Fruit fly (Drosophila melanogaster) whole organism, embryonic: ENCODE results near the gene MSAmiP.
A peak's percentile ranks its signal among the peaks of the same experiment; 100 is the strongest.

ENCODE experiments used
- Adf1 ChIP-seq: fragments of 200-800 bp; sonication (Bioruptor generic); IDR thresholded peaks from 2 replicates; pipeline ENCODE4 v1.3.6; 2022; ENCODE audit warnings: missing biosample characterization, missing genetic modification characterization
- Antp ChIP-seq: fragments of 200-800 bp; sonication (Bioruptor generic); optimal IDR thresholded peaks from 3 replicates; lab custom pipeline; 2016; ENCODE audit warnings: missing biosample characterization, missing genetic modification characterization
- Atf3 ChIP-seq: fragments of 200-800 bp; sonication (Bioruptor generic); optimal IDR thresholded peaks from 3 replicates; lab custom pipeline; 2016; ENCODE audit warnings: missing biosample characterization, missing genetic modification characterization
- CG10267 ChIP-seq: fragments of 200-800 bp; sonication (Bioruptor generic); optimal IDR thresholded peaks from 2 replicates; lab custom pipeline; 2018; ENCODE audit warnings: missing biosample characterization, mild to moderate bottlenecking, missing genetic modification characterization, moderate library complexity
- CG10366 ChIP-seq: fragments of 200-800 bp; sonication (Bioruptor generic); IDR thresholded peaks from 2 replicates; pipeline ENCODE4 v1.3.6; 2022; ENCODE audit warnings: missing biosample characterization, missing genetic modification characterization
- CG10979 ChIP-seq: fragments of 200-800 bp; sonication (Bioruptor generic); optimal IDR thresholded peaks from 2 replicates; lab custom pipeline; 2018; ENCODE audit warnings: missing biosample characterization, mild to moderate bottlenecking, missing genetic modification characterization, moderate library complexity
- CG11695 ChIP-seq: fragments of 200-800 bp; sonication (Bioruptor generic); IDR thresholded peaks from 3 replicates; pipeline ENCODE4 v1.3.6; 2022; ENCODE audit warnings: missing biosample characterization, missing genetic modification characterization
- CG12219 ChIP-seq: fragments of 200-800 bp; sonication (Bioruptor generic); optimal IDR thresholded peaks from 3 replicates; lab custom pipeline; 2018; ENCODE audit warnings: missing biosample characterization, mild to moderate bottlenecking, missing genetic modification characterization
- CG12659 ChIP-seq: fragments of 200-800 bp; sonication (Bioruptor generic); optimal IDR thresholded peaks from 3 replicates; lab custom pipeline; 2017; ENCODE audit warnings: mild to moderate bottlenecking, missing biosample characterization, missing genetic modification reagents, missing genetic modification characterization
- CG13424 ChIP-seq: fragments of 200-800 bp; sonication (Bioruptor generic); optimal IDR thresholded peaks from 2 replicates; lab custom pipeline; 2019; ENCODE audit warnings: missing biosample characterization, mild to moderate bottlenecking, missing genetic modification characterization, moderate library complexity
- CG1529 ChIP-seq: fragments of 200-800 bp; sonication (Bioruptor generic); optimal IDR thresholded peaks from 3 replicates; lab custom pipeline; 2018; ENCODE audit warnings: missing biosample characterization, missing genetic modification characterization
- CG16863 ChIP-seq: fragments of 200-800 bp; sonication (Bioruptor generic); optimal IDR thresholded peaks from 3 replicates; lab custom pipeline; 2016; ENCODE audit warnings: missing biosample characterization, missing genetic modification characterization
- CG17361 ChIP-seq: fragments of 200-800 bp; sonication (Bioruptor generic); IDR thresholded peaks from 3 replicates; pipeline ENCODE4 v1.3.6; 2022; ENCODE audit warnings: missing biosample characterization, missing genetic modification characterization
- CG2199 ChIP-seq: fragments of 200-800 bp; sonication (Bioruptor generic); IDR thresholded peaks from 3 replicates; pipeline ENCODE4 v1.3.6; 2022; ENCODE audit warnings: missing biosample characterization, missing genetic modification characterization
- CG33557 ChIP-seq: fragments of 200-800 bp; sonication (Bioruptor generic); optimal IDR thresholded peaks from 2 replicates; lab custom pipeline; 2019; ENCODE audit warnings: missing biosample characterization, mild to moderate bottlenecking, missing genetic modification characterization, moderate library complexity
- CG42726 ChIP-seq: fragments of 200-800 bp; sonication (Bioruptor generic); IDR thresholded peaks from 2 replicates; pipeline ENCODE4 v1.3.6; 2022; ENCODE audit warnings: missing biosample characterization, missing genetic modification characterization; ENCODE audit not compliant: partially characterized antibody
- CG4282 ChIP-seq: fragments of 200-800 bp; sonication (Bioruptor generic); optimal IDR thresholded peaks from 2 replicates; lab custom pipeline; 2016; ENCODE audit warnings: missing biosample characterization, missing genetic modification characterization
- CG4328 ChIP-seq: fragments of 200-800 bp; sonication (Bioruptor generic); optimal IDR thresholded peaks from 3 replicates; lab custom pipeline; 2017; ENCODE audit warnings: missing biosample characterization, missing genetic modification reagents, missing genetic modification characterization
- CG6689 ChIP-seq: fragments of 200-800 bp; sonication (Bioruptor generic); IDR thresholded peaks from 2 replicates; pipeline ENCODE4 v1.3.6; 2022; ENCODE audit warnings: missing biosample characterization, missing genetic modification characterization
- CG7556 ChIP-seq: fragments of 200-800 bp; sonication (Bioruptor generic); optimal IDR thresholded peaks from 2 replicates; lab custom pipeline; 2017; ENCODE audit warnings: missing biosample characterization, mild to moderate bottlenecking, missing genetic modification characterization
- CG8924 ChIP-seq: fragments of 200-800 bp; optimal IDR thresholded peaks from 3 replicates; lab custom pipeline; 2019; ENCODE audit warnings: missing biosample characterization, mild to moderate bottlenecking, missing genetic modification characterization, moderate library complexity
- CHES-1-like ChIP-seq: fragments of 200-800 bp; sonication (Bioruptor generic); optimal IDR thresholded peaks from 2 replicates; lab custom pipeline; 2016; ENCODE audit warnings: missing biosample characterization, missing genetic modification characterization
- CoRest ChIP-seq: fragments of 200-800 bp; sonication (Bioruptor generic); optimal IDR thresholded peaks from 3 replicates; lab custom pipeline; 2018; ENCODE audit warnings: missing biosample characterization, mild to moderate bottlenecking, missing genetic modification characterization, moderate library complexity
- D19B ChIP-seq: fragments of 200-800 bp; sonication (Bioruptor generic); optimal IDR thresholded peaks from 2 replicates; lab custom pipeline; 2017; ENCODE audit warnings: missing biosample characterization, mild to moderate bottlenecking, missing genetic modification characterization
- Dad ChIP-seq: fragments of 200-800 bp; sonication (Bioruptor generic); optimal IDR thresholded peaks from 3 replicates; lab custom pipeline; 2016; ENCODE audit warnings: missing biosample characterization, missing genetic modification characterization
- Dbx ChIP-seq: fragments of 200-800 bp; sonication (Bioruptor generic); IDR thresholded peaks from 3 replicates; pipeline ENCODE4 v1.3.6; 2022; ENCODE audit warnings: missing biosample characterization, missing genetic modification characterization
- Drgx ChIP-seq: fragments of 200-800 bp; sonication (Bioruptor generic); IDR thresholded peaks from 2 replicates; pipeline ENCODE4 v1.3.6; 2022; ENCODE audit warnings: missing biosample characterization, missing genetic modification characterization
- HLH3B ChIP-seq: fragments of 200-800 bp; sonication (Bioruptor generic); IDR thresholded peaks from 2 replicates; pipeline ENCODE4 v1.3.6; 2022; ENCODE audit warnings: missing biosample characterization, missing genetic modification characterization
- MTF-1 ChIP-seq: fragments of 200-800 bp; sonication (Bioruptor generic); optimal IDR thresholded peaks from 2 replicates; lab custom pipeline; 2018; ENCODE audit warnings: missing biosample characterization, mild to moderate bottlenecking, missing genetic modification characterization, borderline replicate concordance
- Myb ChIP-seq: fragments of 200-800 bp; sonication (Bioruptor generic); optimal IDR thresholded peaks from 2 replicates; lab custom pipeline; 2016; ENCODE audit warnings: missing biosample characterization, missing genetic modification characterization
- Neu2 ChIP-seq: fragments of 200-800 bp; sonication (Bioruptor generic); optimal IDR thresholded peaks from 3 replicates; lab custom pipeline; 2016; ENCODE audit warnings: missing biosample characterization, missing genetic modification characterization, borderline replicate concordance
- Nf-YA ChIP-seq: fragments of 200-800 bp; sonication (Bioruptor generic); IDR thresholded peaks from 2 replicates; pipeline ENCODE4 v1.3.6; 2022; ENCODE audit warnings: missing biosample characterization, missing genetic modification characterization
- Nf-YB ChIP-seq: fragments of 200-800 bp; sonication (Bioruptor generic); optimal IDR thresholded peaks from 3 replicates; lab custom pipeline; 2019; ENCODE audit warnings: missing biosample characterization, mild to moderate bottlenecking, missing genetic modification characterization, moderate library complexity
- TFAM ChIP-seq: fragments of 200-800 bp; sonication (Bioruptor generic); optimal IDR thresholded peaks from 2 replicates; lab custom pipeline; 2017; ENCODE audit warnings: missing biosample characterization, missing genetic modification characterization, inconsistent platforms
- Xbp1 ChIP-seq: fragments of 200-800 bp; sonication (Bioruptor generic); optimal IDR thresholded peaks from 3 replicates; lab custom pipeline; 2016; ENCODE audit warnings: missing biosample characterization, mild to moderate bottlenecking, missing genetic modification characterization
- ab ChIP-seq: fragments of 200-800 bp; sonication (Bioruptor generic); optimal IDR thresholded peaks from 2 replicates; lab custom pipeline; 2016; ENCODE audit warnings: missing biosample characterization, missing genetic modification characterization
- btn ChIP-seq: fragments of 200-800 bp; sonication (Bioruptor generic); optimal IDR thresholded peaks from 2 replicates; lab custom pipeline; 2016; ENCODE audit warnings: missing biosample characterization, missing genetic modification characterization
- crp ChIP-seq, 2 experiments: fragments of 200-800 bp; sonication (Bioruptor generic); optimal IDR thresholded peaks; 2 replicates in 1 of 2; 3 replicates in 1 of 2; lab custom pipeline; 2017; ENCODE audit warnings: missing biosample characterization in 2 of 2, missing genetic modification characterization in 2 of 2, mild to moderate bottlenecking in 1 of 2, moderate library complexity in 1 of 2
- grau ChIP-seq: fragments of 200-800 bp; optimal IDR thresholded peaks from 3 replicates; lab custom pipeline; 2019; ENCODE audit warnings: missing biosample characterization, mild to moderate bottlenecking, missing genetic modification characterization, moderate library complexity
- nerfin-1 ChIP-seq: fragments of 200-800 bp; sonication (Bioruptor generic); optimal IDR thresholded peaks from 3 replicates; lab custom pipeline; 2019; ENCODE audit warnings: missing biosample characterization, mild to moderate bottlenecking, missing genetic modification characterization, moderate library complexity
- nmo ChIP-seq: fragments of 200-800 bp; sonication (Bioruptor generic); optimal IDR thresholded peaks from 2 replicates; lab custom pipeline; 2018; ENCODE audit warnings: missing biosample characterization, mild to moderate bottlenecking, missing genetic modification characterization, moderate library complexity
- prd ChIP-seq, 3 experiments: fragments of >200 bp in 2 of 3; fragments of 200-800 bp in 1 of 3; sonication (Bioruptor generic) in 1 of 3; optimal IDR thresholded peaks in 2 of 3; IDR thresholded peaks in 1 of 3; 2 replicates in 2 of 3; 3 replicates in 1 of 3; pipeline versions ENCODE4 v1.3.6 to Lab custom; 2017 to 2022; ENCODE audit warnings: missing biosample characterization in 1 of 3, missing genetic modification characterization in 1 of 3
- sd ChIP-seq: fragments of 200-800 bp; sonication (Bioruptor generic); optimal IDR thresholded peaks from 3 replicates; lab custom pipeline; 2018; ENCODE audit warnings: missing biosample characterization, mild to moderate bottlenecking, missing genetic modification characterization, moderate library complexity
- sima ChIP-seq: fragments of 200-800 bp; sonication (Bioruptor generic); optimal IDR thresholded peaks from 2 replicates; lab custom pipeline; 2016; ENCODE audit warnings: missing biosample characterization, missing genetic modification characterization
- so ChIP-seq: fragments of 200-800 bp; sonication (Bioruptor generic); IDR thresholded peaks from 3 replicates; pipeline ENCODE4 v1.3.6; 2022; ENCODE audit warnings: missing biosample characterization, missing genetic modification characterization
- tio ChIP-seq: fragments of 200-800 bp; sonication (Bioruptor generic); optimal IDR thresholded peaks from 2 replicates; lab custom pipeline; 2017; ENCODE audit warnings: missing biosample characterization, missing genetic modification characterization, inconsistent platforms
- trem ChIP-seq: fragments of 200-800 bp; optimal IDR thresholded peaks from 3 replicates; lab custom pipeline; 2019; ENCODE audit warnings: missing biosample characterization, mild to moderate bottlenecking, missing genetic modification characterization, moderate library complexity
- unpg ChIP-seq: fragments of 200-800 bp; sonication (Bioruptor generic); optimal IDR thresholded peaks from 3 replicates; lab custom pipeline; 2018; ENCODE audit warnings: missing biosample characterization, mild to moderate bottlenecking, missing genetic modification characterization, moderate library complexity
- wek ChIP-seq: fragments of 200-800 bp; sonication (Bioruptor generic); optimal IDR thresholded peaks from 3 replicates; lab custom pipeline; 2018; ENCODE audit warnings: missing biosample characterization, mild to moderate bottlenecking, missing genetic modification characterization, moderate library complexity
- zen ChIP-seq: fragments of 200-800 bp; sonication (Bioruptor generic); optimal IDR thresholded peaks from 3 replicates; lab custom pipeline; 2018; ENCODE audit warnings: missing biosample characterization, mild to moderate bottlenecking, missing genetic modification characterization, moderate library complexity

Gene MSAmiP

dm6 chr3R:16907790-16908189 lies 11.7 kb upstream of the MSAmiP start (continued):
- no peak for TF ChIP-seq Dbx (GFP tag; lab: Robert Waterston, UW)
- no peak for TF ChIP-seq CG12219 (GFP tag; lab: Kevin White, UChicago)
- TF ChIP-seq btn (GFP tag; lab: Kevin White, UChicago) = no peak
- TF ChIP-seq CG2199 = no peak
- peak; percentile 44 for TF ChIP-seq unpg (GFP tag; lab: Kevin White, UChicago)
- 0 out of 2 replicates have a peak, but pooled peaks have one; percentile 20 for TF ChIP-seq CG6689 (GFP tag; lab: Robert Waterston, UW)
- TF ChIP-seq CG10979 (tag; lab: Kevin White, UChicago) = peak; percentile 56
- TF ChIP-seq prd (optimal IDR thresholded peaks at IDR 0.05; lab: Kevin White, UChicago) = no peak
- peak; percentile 68 for TF ChIP-seq prd (GFP tag; IDR thresholded peaks at IDR 0.05; lab: Robert Waterston, UW)
- no peak for TF ChIP-seq Myb
- peak; percentile 46 for TF ChIP-seq grau
- no peak for TF ChIP-seq TFAM (GFP tag; lab: Kevin White, UChicago)
- TF ChIP-seq CG16863 = no peak
- no peak for TF ChIP-seq CG4328 (GFP tag; lab: Kevin White, UChicago)
- no peak for TF ChIP-seq Adf1 (GFP tag; lab: Robert Waterston, UW)
- TF ChIP-seq Xbp1 (GFP tag; lab: Kevin White, UChicago) = peak; percentile 16
- TF ChIP-seq tio (GFP tag; lab: Kevin White, UChicago) = peak; percentile 11
- peak; percentile 17 for TF ChIP-seq trem (tag; lab: Kevin White, UChicago)
- TF ChIP-seq CG10366 (GFP tag; lab: Robert Waterston, UW) = peak; percentile 55
- TF ChIP-seq CG42726 = no peak
- TF ChIP-seq CG8924 (tag; lab: Kevin White, UChicago) = peak; percentile 27
- TF ChIP-seq so = 0 out of 3 replicates have a peak, but pooled peaks have one; percentile 29
- TF ChIP-seq Nf-YA = no peak
- TF ChIP-seq CHES-1-like (GFP tag; lab: Kevin White, UChicago) = no peak
- TF ChIP-seq nmo (GFP tag; lab: Kevin White, UChicago) = peak; percentile 57
- no peak for TF ChIP-seq sd (tag; lab: Kevin White, UChicago)
- TF ChIP-seq sima (GFP tag; lab: Kevin White, UChicago) = no peak
- peak; percentile 24 for TF ChIP-seq CoRest (tag; lab: Kevin White, UChicago)
- no peak for TF ChIP-seq Drgx (GFP tag; lab: Robert Waterston, UW)
- no peak for TF ChIP-seq CG4282
- TF ChIP-seq CG12659 (GFP tag; lab: Kevin White, UChicago) = no peak
- no peak for TF ChIP-seq crp (GFP tag; optimal IDR thresholded peaks at IDR 0.05; lab: Kevin White, UChicago)
- no peak for TF ChIP-seq Neu2 (GFP tag; lab: Kevin White, UChicago)
- no peak for TF ChIP-seq CG11695 (GFP tag; lab: Robert Waterston, UW)
- peak; percentile 27 for TF ChIP-seq Nf-YB
- TF ChIP-seq nerfin-1 (tag; lab: Kevin White, UChicago) = no peak
- no peak for TF ChIP-seq Dad
- no peak for TF ChIP-seq Antp (GFP tag; lab: Kevin White, UChicago)
- TF ChIP-seq zen (tag; lab: Kevin White, UChicago) = peak; percentile 68
- TF ChIP-seq Atf3 (GFP tag; lab: Kevin White, UChicago) = peak; percentile 10
- no peak for TF ChIP-seq wek (GFP tag; lab: Kevin White, UChicago)
- TF ChIP-seq CG17361 (GFP tag; lab: Robert Waterston, UW) = 0 out of 3 replicates have a peak, but pooled peaks have one; percentile 15
- peak; percentile 34 for TF ChIP-seq CG10267 (tag; lab: Kevin White, UChicago)
- TF ChIP-seq ab = no peak
- TF ChIP-seq CG33557 (GFP tag; lab: Kevin White, UChicago) = peak; percentile 6
- TF ChIP-seq CG13424 (tag; lab: Kevin White, UChicago) = peak; percentile 35
- TF ChIP-seq CG1529 (GFP tag; lab: Kevin White, UChicago) = peak; percentile 31
- TF ChIP-seq CG7556 (GFP tag; lab: Kevin White, UChicago) = no peak
- TF ChIP-seq HLH3B (GFP tag; lab: Robert Waterston, UW) = no peak
- no peak for TF ChIP-seq MTF-1 (GFP tag; lab: Kevin White, UChicago)
- no peak for TF ChIP-seq D19B (GFP tag; lab: Kevin White, UChicago)
